Fruit fly (Drosophila melanogaster): ENCODE measurements around the gene Mob2.

The Mob2 gene

dm6 chr3L:11512375-11513096 lies 49.5 kb downstream of the Mob2 start:
- TF ChIP-seq Dfd (GFP tag; optimal IDR thresholded peaks at IDR 0.05) = peak; percentile 9

DNA sequence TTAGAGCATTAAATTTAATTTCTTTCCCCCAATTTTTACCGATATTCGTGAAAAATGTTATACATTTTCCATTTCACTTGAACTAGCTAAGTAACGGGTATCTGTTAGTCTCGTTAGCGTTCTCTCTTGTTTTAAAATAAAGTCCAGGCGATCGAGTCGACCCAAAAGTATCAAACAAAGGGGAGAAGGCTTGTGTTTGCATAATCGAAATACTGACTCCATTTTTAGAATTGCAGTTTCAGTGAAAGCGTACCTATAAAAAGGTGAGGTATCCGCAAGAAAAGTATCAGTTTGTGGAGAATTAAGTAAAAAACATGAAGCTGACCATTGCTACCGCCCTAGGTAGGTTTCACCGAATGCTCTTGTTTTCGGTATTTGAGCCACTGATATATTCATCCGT lies 50.1 kb downstream of the Mob2 start, which contains the start of gene Sgs3:
Gene Sgs3, plus strand, starts transcription at position 301 of the 400 bp plus-strand sequence.
- TF ChIP-seq h (GFP tag; optimal IDR thresholded peaks at IDR 0.05) (no peak), GATAd (GFP tag; optimal IDR thresholded peaks at IDR 0.05) (no peak), usp (GFP tag; optimal IDR thresholded peaks at IDR 0.05) (no peak), sv (GFP tag; optimal IDR thresholded peaks at IDR 0.05) (no peak), Sp1 (GFP tag; optimal IDR thresholded peaks at IDR 0.05) (no peak), foxo (GFP tag; optimal IDR thresholded peaks at IDR 0.05) (no peak), Hr78 (GFP tag; optimal IDR thresholded peaks at IDR 0.05) (no peak)

DNA sequence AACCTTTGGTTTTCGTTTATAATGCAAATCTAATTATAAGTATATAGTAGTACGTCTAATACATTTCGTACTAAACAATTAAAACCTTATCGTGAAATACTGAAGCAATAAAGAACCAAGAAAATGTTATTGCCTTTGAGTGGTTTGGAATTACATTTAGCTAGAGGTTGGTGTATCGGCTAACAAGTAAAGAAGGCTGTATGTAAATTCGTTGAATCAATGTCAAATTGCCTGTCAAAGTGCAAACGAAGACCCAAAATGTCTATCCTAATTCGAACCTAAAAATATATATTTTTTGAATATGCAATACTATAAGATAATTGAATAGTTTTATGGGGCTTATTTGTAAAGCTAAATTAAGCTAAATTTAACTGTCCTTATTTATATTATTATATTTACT lies 50.8 kb downstream of the Mob2 start:
- TF ChIP-seq usp (GFP tag; optimal IDR thresholded peaks at IDR 0.05) = no peak
- TF ChIP-seq foxo (GFP tag; optimal IDR thresholded peaks at IDR 0.05) = no peak
- no peak for TF ChIP-seq CG9705 (GFP tag; optimal IDR thresholded peaks at IDR 0.05)
- TF ChIP-seq Hr78 (GFP tag; optimal IDR thresholded peaks at IDR 0.05) = no peak
- TF ChIP-seq Jra (GFP tag; optimal IDR thresholded peaks at IDR 0.05) = no peak
- TF ChIP-seq psq (GFP tag; optimal IDR thresholded peaks at IDR 0.05) = no peak
- TF ChIP-seq jim (GFP tag; optimal IDR thresholded peaks at IDR 0.05) = no peak
- TF ChIP-seq Rel (GFP tag; optimal IDR thresholded peaks at IDR 0.05) = no peak
- no peak for TF ChIP-seq Rel (tag; optimal IDR thresholded peaks at IDR 0.05)
- TF ChIP-seq Vsx2 (GFP tag; optimal IDR thresholded peaks at IDR 0.05; ENCODE audit: partially characterized antibody) = no peak
- no peak for TF ChIP-seq woc (GFP tag; optimal IDR thresholded peaks at IDR 0.05)
- TF ChIP-seq dmrt93B (GFP tag; optimal IDR thresholded peaks at IDR 0.05) = no peak
- TF ChIP-seq fru (GFP tag; optimal IDR thresholded peaks at IDR 0.05) = no peak
- TF ChIP-seq br (GFP tag; optimal IDR thresholded peaks at IDR 0.05) = no peak
- TF ChIP-seq GATAd (GFP tag; optimal IDR thresholded peaks at IDR 0.05) = no peak
- TF ChIP-seq N (GFP tag; optimal IDR thresholded peaks at IDR 0.05) = no peak
- no peak for TF ChIP-seq HLH106 (tag; optimal IDR thresholded peaks at IDR 0.05)

DNA sequence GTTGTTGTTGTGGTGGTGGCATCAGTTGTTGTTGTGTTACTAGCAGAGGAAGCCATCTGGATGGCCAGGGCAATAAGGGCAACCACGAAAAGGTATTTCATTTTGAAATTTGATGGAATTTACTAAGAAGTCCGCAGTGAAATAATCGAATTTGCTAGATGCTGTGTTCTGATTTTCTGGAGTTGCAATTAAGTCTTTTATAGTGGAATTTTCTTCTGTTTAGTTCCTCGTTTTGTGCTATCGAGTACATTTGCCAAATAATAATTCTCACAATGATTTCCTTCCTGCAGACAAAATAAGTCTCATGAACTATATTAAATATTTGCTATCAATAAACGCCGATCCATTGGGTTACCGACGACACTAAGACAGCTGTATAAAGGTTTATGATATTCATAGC lies 51.5 kb downstream of the Mob2 start, which contains the start of gene CG33272:
Gene CG33272, minus strand, starts transcription at position 101 of the 400 bp plus-strand sequence.
- TF ChIP-seq Hr78 (GFP tag; optimal IDR thresholded peaks at IDR 0.05) (no peak), usp (GFP tag; optimal IDR thresholded peaks at IDR 0.05) (no peak), Hr83 (GFP tag; optimal IDR thresholded peaks at IDR 0.05; ENCODE audit: poor library complexity, severe bottlenecking) (no peak)

- TF ChIP-seq Dfd (GFP tag; optimal IDR thresholded peaks at IDR 0.05) = no peak
- no peak for TF ChIP-seq fru (GFP tag; optimal IDR thresholded peaks at IDR 0.05)
Measured at dm6 chr3L:11509294-11509911, 52.6 kb downstream of the Mob2 start, which contains the start of the genes Sgs8 and Sgs7. Sgs8 (minus strand) TSS chr3L:11509394. Sgs7 (plus strand) TSS chr3L:11509861.

- no peak for TF ChIP-seq N (GFP tag; optimal IDR thresholded peaks at IDR 0.05)
- no peak for TF ChIP-seq Hr83 (GFP tag; optimal IDR thresholded peaks at IDR 0.05; ENCODE audit: poor library complexity, severe bottlenecking)
- no peak for TF ChIP-seq GATAd (GFP tag; optimal IDR thresholded peaks at IDR 0.05)
- TF ChIP-seq woc (GFP tag; optimal IDR thresholded peaks at IDR 0.05) = no peak
- TF ChIP-seq Hnf4 (GFP tag; optimal IDR thresholded peaks at IDR 0.05) = no peak
- TF ChIP-seq Dfd (GFP tag; optimal IDR thresholded peaks at IDR 0.05) = no peak
- no peak for TF ChIP-seq Rel (GFP tag; optimal IDR thresholded peaks at IDR 0.05)
- no peak for TF ChIP-seq Rel (tag; optimal IDR thresholded peaks at IDR 0.05)
- no peak for TF ChIP-seq dl (GFP tag; optimal IDR thresholded peaks at IDR 0.05; ENCODE audit: insufficient read depth in 1 of 2, partially characterized antibody in 2 of 2)
Measured at dm6 chr3L:11508337-11508736, 53.7 kb downstream of the Mob2 start, which contains the start of gene CG33500. CG33500 (plus strand) TSS chr3L:11508637.

Data from whole organism, wandering third instar larva.